Worm (Caenorhabditis elegans): ENCODE measurements around the gene gfat-1.

The gfat-1 gene

DNA sequence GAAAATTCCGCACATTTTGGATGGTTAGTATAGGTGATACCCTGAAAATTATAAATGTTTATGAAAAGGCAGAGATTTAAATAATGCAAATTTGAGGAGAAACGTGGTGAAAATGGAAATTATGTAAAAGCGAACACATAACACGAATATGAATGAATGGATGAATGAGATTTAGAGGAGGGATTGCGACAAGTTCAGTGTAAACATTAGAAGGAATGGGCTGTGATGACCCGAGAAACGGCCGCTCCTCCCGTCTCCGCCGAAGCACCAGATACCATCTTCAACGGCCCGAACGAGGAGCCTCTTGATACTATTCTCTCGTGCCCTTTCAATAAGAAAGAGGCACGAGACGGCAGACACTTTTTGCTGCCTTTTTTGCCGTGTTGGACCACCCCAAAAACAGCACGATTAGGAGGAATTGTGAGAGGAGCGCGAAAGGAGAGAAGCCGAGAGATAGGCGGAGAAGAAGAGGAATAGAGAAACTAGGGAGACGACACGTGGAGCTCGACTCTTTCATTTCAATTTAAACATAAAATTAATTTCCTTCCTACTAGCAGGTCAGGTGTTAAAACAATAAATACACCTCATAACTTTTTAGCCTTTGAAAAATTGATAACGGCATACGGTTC, at the start of gene gfat-1:
gfat-1 (minus strand) TSS at position 51 of the 629 bp plus-strand sequence.
- no peak for TF ChIP-seq unc-62 (GFP tag; optimal IDR thresholded peaks at IDR 0.05)

- TF ChIP-seq unc-62 (GFP tag; optimal IDR thresholded peaks at IDR 0.05) = no peak
Measured at ce11 chrII:11644535-11644934, 49.3 kb upstream of the gfat-1 start.

DNA sequence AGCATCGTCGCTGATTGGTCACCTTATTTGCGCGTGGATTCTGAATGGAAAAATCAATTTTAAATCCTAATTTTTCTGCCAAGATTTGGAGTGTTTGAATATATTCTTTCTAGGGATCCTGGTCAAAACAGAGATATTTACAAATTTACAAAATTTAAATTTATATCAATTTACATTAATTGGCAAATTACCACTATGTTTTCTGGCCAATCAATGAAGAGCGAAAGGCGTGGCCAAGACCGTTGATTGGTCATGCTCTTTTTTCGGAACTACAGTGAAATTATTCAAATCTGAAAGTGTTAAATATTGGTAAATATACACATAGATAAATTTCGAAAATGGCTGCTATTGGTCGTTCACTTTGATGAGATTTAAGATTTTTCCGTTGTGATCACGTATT, 47.5 kb upstream of the gfat-1 start:
- TF ChIP-seq unc-62 (GFP tag; optimal IDR thresholded peaks at IDR 0.05) = no peak

DNA sequence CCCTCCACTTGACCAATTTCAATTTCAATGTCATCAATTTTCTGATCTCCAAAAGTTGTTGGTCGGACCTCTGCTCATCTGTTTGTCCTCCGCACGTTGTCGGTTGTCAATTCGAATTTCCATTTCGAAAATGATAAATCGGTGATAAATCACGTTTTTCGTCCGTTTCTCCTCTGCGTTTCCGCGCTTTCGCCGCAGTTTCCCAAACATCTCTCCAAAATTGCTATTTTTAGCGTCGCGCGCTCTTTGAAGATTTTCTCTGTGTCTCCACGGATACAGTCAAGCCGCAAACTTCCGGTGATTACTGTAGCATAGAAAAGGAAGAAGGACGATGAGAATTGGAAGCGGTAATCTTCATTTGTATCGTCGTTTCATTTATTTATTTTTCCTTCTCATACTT, 46.8 kb upstream of the gfat-1 start:
- TF ChIP-seq unc-62 (GFP tag; optimal IDR thresholded peaks at IDR 0.05) = no peak

DNA sequence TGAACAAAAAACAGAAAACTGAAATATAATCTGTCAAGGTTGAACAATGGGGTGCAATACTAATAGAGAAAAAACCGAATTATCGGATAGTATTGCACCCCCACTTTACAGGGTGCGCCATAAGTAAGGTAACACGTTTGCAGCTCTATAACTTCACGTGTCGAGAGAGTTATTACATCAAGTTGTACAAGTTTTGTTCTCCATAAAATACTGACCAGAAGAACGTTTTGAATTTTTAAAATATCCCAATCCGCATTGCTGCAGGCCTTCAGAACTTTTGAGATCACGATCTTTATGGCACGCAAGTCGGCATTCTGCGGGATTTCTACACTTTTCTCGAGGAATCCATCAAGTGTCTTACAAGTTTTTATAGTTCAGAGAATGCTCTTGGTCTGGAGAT, 42.6 kb upstream of the gfat-1 start:
- TF ChIP-seq unc-62 (GFP tag; optimal IDR thresholded peaks at IDR 0.05) = no peak

ce11 chrII:11637189-11637754, 42.1 kb upstream of the gfat-1 start:
- no peak for TF ChIP-seq unc-62 (GFP tag; optimal IDR thresholded peaks at IDR 0.05)

DNA sequence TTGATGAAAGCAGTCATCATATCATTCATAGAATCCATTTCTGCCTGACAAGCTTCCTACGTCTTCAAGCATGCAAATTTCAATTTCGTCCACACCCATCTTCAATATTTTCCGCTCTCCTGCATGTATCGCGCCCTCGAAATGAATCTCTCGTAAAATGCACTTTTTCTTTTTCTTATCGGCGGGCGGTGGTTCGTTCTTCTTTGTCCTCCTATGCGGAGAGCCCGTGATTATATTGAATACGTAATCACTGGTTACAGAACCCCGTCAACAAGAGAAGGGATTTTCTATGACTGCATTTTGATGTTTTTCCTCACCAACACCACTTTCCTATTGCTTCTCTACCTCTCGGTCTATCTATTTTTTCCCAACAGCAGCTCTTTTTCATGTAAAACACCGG, 41.4 kb upstream of the gfat-1 start:
- TF ChIP-seq unc-62 (GFP tag; optimal IDR thresholded peaks at IDR 0.05) = no peak

DNA sequence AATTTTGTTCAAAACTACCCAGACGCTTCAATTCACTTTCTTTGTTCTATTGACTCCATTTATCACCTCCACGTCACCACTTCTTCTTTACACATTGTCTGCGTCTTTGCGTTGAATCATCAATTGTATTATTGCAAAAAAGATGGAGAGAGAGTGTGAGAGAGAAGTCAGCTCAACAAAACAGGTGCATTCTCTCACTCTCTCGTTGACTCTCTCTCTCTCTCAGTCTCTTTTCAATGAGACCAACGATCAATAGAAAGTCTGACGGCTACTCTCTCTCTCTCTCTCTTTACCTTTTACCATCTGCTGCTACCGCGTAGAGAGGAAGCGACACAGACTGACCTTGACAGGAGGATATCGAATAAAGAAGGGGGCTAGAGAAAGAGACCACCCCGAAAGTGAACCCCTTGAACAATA, 40.5 kb upstream of the gfat-1 start:
- no peak for TF ChIP-seq unc-62 (GFP tag; optimal IDR thresholded peaks at IDR 0.05)

DNA sequence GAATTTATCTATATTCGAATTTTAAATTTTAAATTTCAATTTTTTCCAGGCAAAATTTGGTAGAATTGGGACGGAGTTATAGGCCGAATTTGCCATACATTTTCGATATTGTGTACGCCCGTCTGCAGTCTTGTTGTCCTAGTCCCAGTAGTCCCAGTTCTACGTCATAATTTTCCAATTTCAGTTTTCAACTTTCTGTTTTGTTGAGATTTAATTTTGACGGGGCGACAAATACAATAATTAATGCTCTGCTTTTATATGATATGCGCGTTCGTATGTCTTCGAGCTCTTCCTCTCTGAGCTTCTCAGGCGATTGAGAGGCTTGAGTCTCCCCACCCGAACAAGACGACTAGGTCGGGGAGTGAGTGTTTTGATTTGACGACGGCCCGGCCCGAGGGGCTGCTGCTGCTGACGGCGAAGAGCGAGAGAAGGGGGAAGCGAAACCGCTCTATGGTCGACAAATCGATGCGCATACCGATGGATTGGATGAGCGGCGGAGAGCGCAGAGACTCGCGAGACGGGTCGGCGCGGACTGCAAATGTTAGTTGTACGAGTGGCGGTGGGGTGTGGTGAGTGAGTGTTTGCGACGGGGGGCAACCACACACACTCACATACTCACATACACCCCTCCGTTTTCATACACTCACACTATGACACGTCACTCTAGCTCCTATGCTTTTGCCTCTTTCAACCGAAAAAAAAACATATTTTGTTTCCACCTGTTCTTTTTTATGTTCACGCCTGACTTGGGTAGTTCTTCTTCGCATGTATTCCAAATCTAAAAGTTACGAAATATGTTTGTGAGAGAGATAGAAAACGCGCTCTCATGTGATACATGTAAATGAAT, 39.7 kb upstream of the gfat-1 start:
- TF ChIP-seq unc-62 (GFP tag; optimal IDR thresholded peaks at IDR 0.05) = no peak

ce11 chrII:11634057-11634676, 38.9 kb upstream of the gfat-1 start:
- no peak for TF ChIP-seq unc-62 (GFP tag; optimal IDR thresholded peaks at IDR 0.05)

- TF ChIP-seq unc-62 (GFP tag; optimal IDR thresholded peaks at IDR 0.05) = no peak
Measured at ce11 chrII:11633509-11633908, 38.3 kb upstream of the gfat-1 start, which contains the start of gene din-1. TSS of gene din-1 (minus strand) at chrII:11633609.

- no peak for TF ChIP-seq unc-62 (GFP tag; optimal IDR thresholded peaks at IDR 0.05)
Measured at ce11 chrII:11632689-11633088, 37.5 kb upstream of the gfat-1 start.

DNA sequence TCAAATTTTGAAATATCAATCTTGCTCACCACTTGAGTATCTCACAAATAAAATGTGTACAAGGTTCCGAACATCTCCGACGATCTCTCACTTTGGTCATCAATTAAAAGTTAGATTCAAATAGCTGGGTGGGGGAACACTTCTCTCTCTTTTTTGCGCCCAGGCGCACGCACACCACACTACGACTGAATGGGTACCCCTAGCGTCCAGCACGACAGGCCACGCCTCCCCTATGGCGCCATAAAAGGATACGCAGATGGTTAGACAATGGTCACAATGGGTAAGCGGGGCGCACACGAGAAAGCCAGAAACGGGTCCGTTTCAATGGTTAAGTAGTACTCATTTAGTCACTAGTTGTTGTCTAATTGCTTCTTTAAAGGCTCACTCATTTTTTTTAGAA, 34.7 kb upstream of the gfat-1 start:
- TF ChIP-seq unc-62 (GFP tag; optimal IDR thresholded peaks at IDR 0.05) = no peak

- no peak for TF ChIP-seq unc-62 (GFP tag; optimal IDR thresholded peaks at IDR 0.05)
Measured at ce11 chrII:11627904-11628303, 32.7 kb upstream of the gfat-1 start.

ce11 chrII:11622605-11623004, 27.4 kb upstream of the gfat-1 start:
- no peak for TF ChIP-seq unc-62 (GFP tag; optimal IDR thresholded peaks at IDR 0.05)

- TF ChIP-seq unc-62 (GFP tag; optimal IDR thresholded peaks at IDR 0.05) = no peak
Measured at ce11 chrII:11621576-11621975, 26.4 kb upstream of the gfat-1 start.
